Fruit fly (Drosophila melanogaster) whole organism, embryonic: ENCODE measurements around the gene CG6106.

Experiments used
- Asciz ChIP-seq: fragments of 200-800 bp; sonication (Bioruptor generic); optimal IDR thresholded peaks from 2 replicates; lab custom pipeline; 2017; ENCODE audit warnings: missing biosample characterization, mild to moderate bottlenecking, missing genetic modification characterization, missing genetic modification reagents
- CG10267 ChIP-seq: fragments of 200-800 bp; sonication (Bioruptor generic); optimal IDR thresholded peaks from 2 replicates; lab custom pipeline; 2018; ENCODE audit warnings: missing biosample characterization, mild to moderate bottlenecking, missing genetic modification characterization, moderate library complexity
- CG10321 ChIP-seq: fragments of 200-800 bp; sonication (Bioruptor generic); IDR thresholded peaks from 2 replicates; pipeline ENCODE4 v1.3.6; 2022; ENCODE audit warnings: missing biosample characterization, missing genetic modification characterization
- CG10431 ChIP-seq: fragments of 200-800 bp; sonication (Bioruptor generic); optimal IDR thresholded peaks from 3 replicates; lab custom pipeline; 2018; ENCODE audit warnings: missing biosample characterization, mild to moderate bottlenecking, missing genetic modification characterization
- CG11247 ChIP-seq: fragments of 200-800 bp; sonication (Bioruptor generic); IDR thresholded peaks from 2 replicates; pipeline ENCODE4 v1.3.6; 2022; ENCODE audit warnings: missing biosample characterization, missing genetic modification characterization
- CG11723 ChIP-seq: fragments of 200-800 bp; sonication (Bioruptor generic); optimal IDR thresholded peaks from 2 replicates; lab custom pipeline; 2017; ENCODE audit warnings: missing biosample characterization, mild to moderate bottlenecking, missing genetic modification characterization
- CG12071 ChIP-seq: fragments of 200-800 bp; sonication (Bioruptor generic); optimal IDR thresholded peaks from 3 replicates; lab custom pipeline; 2018; ENCODE audit warnings: missing biosample characterization, mild to moderate bottlenecking, missing genetic modification characterization
- CG12155 ChIP-seq: fragments of 200-800 bp; sonication (Bioruptor generic); optimal IDR thresholded peaks from 3 replicates; lab custom pipeline; 2016; ENCODE audit warnings: missing biosample characterization, missing genetic modification characterization
- CG12391 ChIP-seq: fragments of 200-800 bp; sonication (Bioruptor generic); optimal IDR thresholded peaks from 3 replicates; lab custom pipeline; 2018; ENCODE audit warnings: missing biosample characterization, mild to moderate bottlenecking, missing genetic modification characterization, moderate library complexity
- CG13775 ChIP-seq: fragments of 200-800 bp; sonication (Bioruptor generic); optimal IDR thresholded peaks from 3 replicates; lab custom pipeline; 2017; ENCODE audit warnings: missing biosample characterization, mild to moderate bottlenecking, missing genetic modification characterization
- CG14860 ChIP-seq: fragments of 200-800 bp; sonication (Bioruptor generic); IDR thresholded peaks from 3 replicates; pipeline ENCODE4 v1.3.6; 2022; ENCODE audit warnings: missing biosample characterization, missing genetic modification characterization; ENCODE audit not compliant: partially characterized antibody
- CG1529 ChIP-seq: fragments of 200-800 bp; sonication (Bioruptor generic); optimal IDR thresholded peaks from 3 replicates; lab custom pipeline; 2018; ENCODE audit warnings: missing biosample characterization, missing genetic modification characterization
- CG15479 ChIP-seq: fragments of 200-800 bp; sonication (Bioruptor generic); optimal IDR thresholded peaks from 3 replicates; lab custom pipeline; 2019; ENCODE audit warnings: missing biosample characterization, mild to moderate bottlenecking, missing genetic modification characterization, moderate library complexity
- CG15514 ChIP-seq: fragments of 200-800 bp; sonication (Bioruptor generic); optimal IDR thresholded peaks from 3 replicates; lab custom pipeline; 2017; ENCODE audit warnings: missing biosample characterization, missing genetic modification characterization, mild to moderate bottlenecking, moderate library complexity, missing genetic modification reagents
- CG1647 ChIP-seq: fragments of 200-800 bp; sonication (Bioruptor generic); optimal IDR thresholded peaks from 3 replicates; lab custom pipeline; 2016; ENCODE audit warnings: missing biosample characterization, missing genetic modification characterization
- CG17186 ChIP-seq: fragments of 200-800 bp; sonication (Bioruptor generic); optimal IDR thresholded peaks from 3 replicates; lab custom pipeline; 2017; ENCODE audit warnings: missing biosample characterization, missing genetic modification reagents, missing genetic modification characterization
- CG31388 ChIP-seq: fragments of 200-800 bp; sonication (Bioruptor generic); optimal IDR thresholded peaks from 2 replicates; lab custom pipeline; 2016; ENCODE audit warnings: missing biosample characterization, missing genetic modification characterization
- CG33213 ChIP-seq: fragments of 200-800 bp; sonication (Bioruptor generic); optimal IDR thresholded peaks from 3 replicates; lab custom pipeline; 2016; ENCODE audit warnings: missing biosample characterization, missing genetic modification characterization
- CG3407 ChIP-seq: fragments of 200-800 bp; sonication (Bioruptor generic); optimal IDR thresholded peaks from 2 replicates; lab custom pipeline; 2018; ENCODE audit warnings: missing biosample characterization, mild to moderate bottlenecking, missing genetic modification characterization
- CG34422 ChIP-seq: fragments of 200-800 bp; sonication (Bioruptor generic); IDR thresholded peaks from 3 replicates; pipeline ENCODE4 v1.3.6; 2022; ENCODE audit warnings: missing biosample characterization, missing genetic modification characterization
- CG3726 ChIP-seq: fragments of 200-800 bp; sonication (Bioruptor generic); IDR thresholded peaks from 3 replicates; pipeline ENCODE4, ENCODE4 v1.3.6; 2022; ENCODE audit warnings: missing biosample characterization, missing genetic modification characterization
- CG6765 ChIP-seq: fragments of 200-800 bp; sonication (Bioruptor generic); optimal IDR thresholded peaks from 3 replicates; lab custom pipeline; 2017; ENCODE audit warnings: missing biosample characterization, mild to moderate bottlenecking, missing genetic modification characterization
- CG6813 ChIP-seq: fragments of 200-800 bp; sonication (Bioruptor generic); optimal IDR thresholded peaks from 2 replicates; lab custom pipeline; 2017; ENCODE audit warnings: missing biosample characterization, missing genetic modification characterization, mild to moderate bottlenecking, moderate library complexity, missing genetic modification reagents
- CG7786 ChIP-seq: fragments of 200-800 bp; sonication (Bioruptor generic); optimal IDR thresholded peaks from 2 replicates; lab custom pipeline; 2016; ENCODE audit warnings: missing biosample characterization, missing genetic modification characterization
- CG8089 ChIP-seq: fragments of 200-800 bp; sonication (Bioruptor generic); optimal IDR thresholded peaks from 3 replicates; lab custom pipeline; 2016; ENCODE audit warnings: missing biosample characterization, missing genetic modification characterization
- CG8281 ChIP-seq: fragments of 200-800 bp; sonication (Bioruptor generic); optimal IDR thresholded peaks from 2 replicates; lab custom pipeline; 2018; ENCODE audit warnings: missing biosample characterization, mild to moderate bottlenecking, missing genetic modification characterization, moderate library complexity
- CG8478 ChIP-seq: fragments of >200 bp; optimal IDR thresholded peaks from 2 replicates; lab custom pipeline; 2018
- CG8924 ChIP-seq: fragments of 200-800 bp; optimal IDR thresholded peaks from 3 replicates; lab custom pipeline; 2019; ENCODE audit warnings: missing biosample characterization, mild to moderate bottlenecking, missing genetic modification characterization, moderate library complexity
- CG9609 ChIP-seq: fragments of 200-800 bp; sonication (Bioruptor generic); optimal IDR thresholded peaks from 3 replicates; lab custom pipeline; 2016; ENCODE audit warnings: missing biosample characterization, missing genetic modification characterization
- CG9797 ChIP-seq: fragments of 200-800 bp; sonication (Bioruptor generic); optimal IDR thresholded peaks from 3 replicates; lab custom pipeline; 2018; ENCODE audit warnings: missing biosample characterization, mild to moderate bottlenecking, missing genetic modification characterization
- Dfd ChIP-seq, 2 experiments: fragments of >200 bp; optimal IDR thresholded peaks; 2 replicates each; lab custom pipeline; 2017; ENCODE audit warnings: missing biosample characterization in 2 of 2, missing genetic modification characterization in 2 of 2
- E2f2 ChIP-seq: fragments of 200-800 bp; sonication (Bioruptor generic); IDR thresholded peaks from 2 replicates; pipeline ENCODE4 v1.3.6; 2022; ENCODE audit warnings: missing biosample characterization, missing genetic modification characterization
- Eip74EF ChIP-seq, 2 experiments: fragments of 200-800 bp in 1 of 2; fragments of >200 bp in 1 of 2; sonication (Bioruptor generic) in 1 of 2; optimal IDR thresholded peaks; 2 replicates each; lab custom pipeline; 2017 to 2019; ENCODE audit warnings: missing biosample characterization in 2 of 2, missing genetic modification characterization in 2 of 2, mild to moderate bottlenecking in 1 of 2, moderate library complexity in 1 of 2
- HLH3B ChIP-seq: fragments of 200-800 bp; sonication (Bioruptor generic); IDR thresholded peaks from 2 replicates; pipeline ENCODE4 v1.3.6; 2022; ENCODE audit warnings: missing biosample characterization, missing genetic modification characterization
- HLH4C ChIP-seq: fragments of 200-800 bp; sonication (Bioruptor generic); IDR thresholded peaks from 3 replicates; pipeline ENCODE4 v1.3.6; 2022; ENCODE audit warnings: missing biosample characterization, missing genetic modification characterization; ENCODE audit not compliant: partially characterized antibody
- Hr3 ChIP-seq: fragments of 200-800 bp; sonication (Bioruptor generic); optimal IDR thresholded peaks from 3 replicates; lab custom pipeline; 2016; ENCODE audit warnings: missing biosample characterization, missing genetic modification characterization
- Mrtf ChIP-seq: fragments of 200-800 bp; sonication (Bioruptor generic); IDR thresholded peaks from 3 replicates; pipeline ENCODE4 v1.3.6; 2022; ENCODE audit warnings: missing biosample characterization, missing genetic modification characterization
- Six4 ChIP-seq: fragments of 200-800 bp; sonication (Bioruptor generic); optimal IDR thresholded peaks from 2 replicates; lab custom pipeline; 2016; ENCODE audit warnings: missing biosample characterization, missing genetic modification characterization
- Taf1 ChIP-seq: fragments of 200-800 bp; sonication (Bioruptor generic); IDR thresholded peaks from 2 replicates; pipeline ENCODE4 v1.3.6; 2022; ENCODE audit warnings: missing biosample characterization, missing genetic modification characterization
- YL-1 ChIP-seq: fragments of 200-800 bp; sonication (Bioruptor generic); optimal IDR thresholded peaks from 3 replicates; lab custom pipeline; 2017; ENCODE audit warnings: missing biosample characterization, mild to moderate bottlenecking, missing genetic modification characterization
- ac ChIP-seq: fragments of 200-800 bp; sonication (Bioruptor generic); optimal IDR thresholded peaks from 3 replicates; lab custom pipeline; 2017; ENCODE audit warnings: missing biosample characterization, mild to moderate bottlenecking, missing genetic modification characterization
- ato ChIP-seq: fragments of 200-800 bp; sonication (Bioruptor generic); IDR thresholded peaks from 2 replicates; pipeline ENCODE4 v1.3.6; 2022; ENCODE audit warnings: missing biosample characterization, missing genetic modification characterization; ENCODE audit not compliant: partially characterized antibody
- cwo ChIP-seq: fragments of 200-800 bp; sonication (Bioruptor generic); optimal IDR thresholded peaks from 3 replicates; lab custom pipeline; 2017; ENCODE audit warnings: missing biosample characterization, missing genetic modification characterization, mild to moderate bottlenecking, moderate library complexity, missing genetic modification reagents
- gcm2 ChIP-seq: fragments of 200-800 bp; sonication (Bioruptor generic); optimal IDR thresholded peaks from 2 replicates; lab custom pipeline; 2016; ENCODE audit warnings: missing biosample characterization, missing genetic modification characterization
- gsb ChIP-seq: fragments of 200-800 bp; sonication (Bioruptor generic); IDR thresholded peaks from 2 replicates; pipeline ENCODE4 v1.3.6; 2022; ENCODE audit warnings: missing biosample characterization, missing genetic modification characterization
- jigr1 ChIP-seq: fragments of 200-800 bp; sonication (Bioruptor generic); IDR thresholded peaks from 3 replicates; pipeline ENCODE4 v1.3.6; 2022; ENCODE audit warnings: missing biosample characterization, missing genetic modification characterization
- mam ChIP-seq: fragments of 200-800 bp; sonication (Bioruptor generic); optimal IDR thresholded peaks from 3 replicates; lab custom pipeline; 2016; ENCODE audit warnings: missing biosample characterization, missing genetic modification characterization
- pan ChIP-seq, 4 experiments: fragments of >200 bp in 3 of 4; fragments of 200-800 bp in 1 of 4; sonication (Bioruptor generic) in 1 of 4; optimal IDR thresholded peaks in 3 of 4; IDR thresholded peaks in 1 of 4; 2 replicates each; pipeline versions ENCODE4 v1.3.6 to Lab custom; 2017 to 2022; ENCODE audit warnings: missing biosample characterization in 2 of 4, missing genetic modification characterization in 2 of 4, mixed read lengths in 1 of 4
- trem ChIP-seq: fragments of 200-800 bp; optimal IDR thresholded peaks from 3 replicates; lab custom pipeline; 2019; ENCODE audit warnings: missing biosample characterization, mild to moderate bottlenecking, missing genetic modification characterization, moderate library complexity
- yki ChIP-seq: fragments of >200 bp; optimal IDR thresholded peaks from 3 replicates; lab custom pipeline; 2018
- zen ChIP-seq: fragments of 200-800 bp; sonication (Bioruptor generic); optimal IDR thresholded peaks from 3 replicates; lab custom pipeline; 2018; ENCODE audit warnings: missing biosample characterization, mild to moderate bottlenecking, missing genetic modification characterization, moderate library complexity

Gene CG6106

dm6 chrX:18385056-18385455 is 26.4 kb downstream of the CG6106 start, which contains the start of gene betaCOP (continued):
- TF ChIP-seq YL-1 (GFP tag; lab: Kevin White, UChicago) = peak; percentile 72
- peak; percentile 9 for TF ChIP-seq zen (tag; lab: Kevin White, UChicago)
- peak; percentile 50 for TF ChIP-seq trem
- TF ChIP-seq CG14860 (GFP tag; lab: Robert Waterston, UW) = no peak
- TF ChIP-seq CG12071 = no peak
- no peak for TF ChIP-seq CG6813 (GFP tag; lab: Kevin White, UChicago)
- TF ChIP-seq CG8924 (tag; lab: Kevin White, UChicago) = no peak
- no peak for TF ChIP-seq Mrtf (GFP tag; lab: Robert Waterston, UW)
- TF ChIP-seq ato = no peak
- TF ChIP-seq CG9609 (GFP tag; lab: Kevin White, UChicago) = no peak
- TF ChIP-seq CG13775 = no peak
- TF ChIP-seq HLH3B (GFP tag; lab: Robert Waterston, UW) = no peak
- TF ChIP-seq CG17186 = peak; percentile 100
- no peak for TF ChIP-seq CG31388 (GFP tag; lab: Kevin White, UChicago)
- no peak for TF ChIP-seq CG15479 (GFP tag; lab: Kevin White, UChicago)
- TF ChIP-seq CG8281 = no peak
- no peak for TF ChIP-seq CG11247
- TF ChIP-seq gsb (GFP tag; lab: Robert Waterston, UW) = no peak
- no peak for TF ChIP-seq CG10321
- TF ChIP-seq CG11723 (GFP tag; lab: Kevin White, UChicago) = no peak
- TF ChIP-seq pan (optimal IDR thresholded peaks at IDR 0.05; lab: Kevin White, UChicago) = no peak
- no peak for TF ChIP-seq pan (GFP tag; optimal IDR thresholded peaks at IDR 0.05 in 1 of 2, IDR thresholded peaks at IDR 0.05 in 1 of 2)
- no peak for TF ChIP-seq cwo (GFP tag; lab: Kevin White, UChicago)
- TF ChIP-seq HLH4C (GFP tag; lab: Robert Waterston, UW) = no peak
- TF ChIP-seq CG9797 (GFP tag; lab: Kevin White, UChicago) = peak; percentile 81
- peak; percentile 55 for TF ChIP-seq CG33213 (GFP tag; lab: Kevin White, UChicago)
- no peak for TF ChIP-seq CG10267 (tag; lab: Kevin White, UChicago)
- TF ChIP-seq ac (GFP tag; lab: Kevin White, UChicago) = no peak
- TF ChIP-seq CG8089 = no peak
- no peak for TF ChIP-seq CG12155 (GFP tag; lab: Kevin White, UChicago)
- no peak for TF ChIP-seq CG3726 (GFP tag; lab: Robert Waterston, UW)
- TF ChIP-seq gcm2 (GFP tag; lab: Kevin White, UChicago) = no peak
- no peak for TF ChIP-seq CG10431 (GFP tag; lab: Kevin White, UChicago)
- TF ChIP-seq CG34422 (GFP tag; lab: Robert Waterston, UW) = 0 out of 3 replicates have a peak, but pooled peaks have one; percentile 45
- no peak for TF ChIP-seq Eip74EF (GFP tag; optimal IDR thresholded peaks at IDR 0.05; lab: Kevin White, UChicago)
- TF ChIP-seq Six4 (GFP tag; lab: Kevin White, UChicago) = no peak
- no peak for TF ChIP-seq CG12391 (tag; lab: Kevin White, UChicago)
- no peak for TF ChIP-seq mam (GFP tag; lab: Kevin White, UChicago)
- TF ChIP-seq jigr1 (GFP tag; lab: Robert Waterston, UW) = no peak
- TF ChIP-seq CG7786 (GFP tag; lab: Kevin White, UChicago) = no peak
- no peak for TF ChIP-seq CG1647
- TF ChIP-seq E2f2 (GFP tag; lab: Robert Waterston, UW) = peak; percentile 99
- no peak for TF ChIP-seq CG3407 (GFP tag; lab: Kevin White, UChicago)
- TF ChIP-seq Hr3 = no peak
- TF ChIP-seq Asciz = no peak
- TF ChIP-seq CG15514 (GFP tag; lab: Kevin White, UChicago) = peak; percentile 73
- TF ChIP-seq CG6765 (GFP tag; lab: Kevin White, UChicago) = no peak
- no peak for TF ChIP-seq Taf1 (GFP tag; lab: Robert Waterston, UW)
- no peak for TF ChIP-seq CG8478
- TF ChIP-seq yki (lab: Kevin White, UChicago) = no peak
- TF ChIP-seq Dfd (GFP tag; optimal IDR thresholded peaks at IDR 0.05; lab: Kevin White, UChicago) = no peak
- no peak for TF ChIP-seq CG1529 (GFP tag; lab: Kevin White, UChicago)
